Fruit fly (Drosophila melanogaster) Kc167 (cell line): Measurements from ENCODE around the gene loco.

ENCODE experiments used
- Myc ChIP-seq: fragments of >200 bp; optimal IDR thresholded peaks from 2 replicates; lab custom pipeline; 2017; ENCODE audit warnings: missing external identifiers
- h ChIP-seq: fragments of >200 bp; optimal IDR thresholded peaks from 3 replicates; lab custom pipeline; 2018; ENCODE audit warnings: missing external identifiers
- psq ChIP-seq: fragments of >200 bp; optimal IDR thresholded peaks from 2 replicates; lab custom pipeline; 2017; ENCODE audit warnings: missing external identifiers
- ttk ChIP-seq: sonication (Bioruptor generic); optimal IDR thresholded peaks from 2 replicates; lab custom pipeline; 2017; ENCODE audit warnings: missing external identifiers

DNA sequence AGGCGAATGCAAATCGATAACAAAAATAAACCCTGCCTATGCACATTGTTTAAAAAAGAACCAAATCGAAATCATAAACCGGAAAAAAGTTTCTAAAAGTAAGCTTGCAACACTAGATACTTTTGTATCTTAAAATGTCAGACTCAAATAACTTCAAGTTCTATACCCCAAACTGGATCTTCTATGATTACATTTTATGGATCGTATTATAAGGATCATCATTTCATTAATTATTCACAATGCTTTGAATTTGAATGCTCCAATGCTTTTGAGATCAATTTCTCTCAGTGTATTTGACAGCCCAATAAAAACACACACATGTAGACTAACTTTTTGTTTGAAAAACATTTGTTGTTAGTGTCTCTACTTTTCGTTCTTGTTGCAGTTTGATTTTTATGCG lies 44.9 kb downstream of the loco start:
- TF ChIP-seq Myc (lab: Kevin White, UChicago) (no peak), h (lab: Kevin White, UChicago) (no peak), psq (lab: Kevin White, UChicago) (no peak), ttk (lab: Kevin White, UChicago) (no peak)
